Fruit fly (Drosophila melanogaster): ENCODE measurements around the gene NHP2.
A peak's percentile ranks its signal among the peaks of the same experiment; 100 is the strongest.

NHP2 gene

DNA sequence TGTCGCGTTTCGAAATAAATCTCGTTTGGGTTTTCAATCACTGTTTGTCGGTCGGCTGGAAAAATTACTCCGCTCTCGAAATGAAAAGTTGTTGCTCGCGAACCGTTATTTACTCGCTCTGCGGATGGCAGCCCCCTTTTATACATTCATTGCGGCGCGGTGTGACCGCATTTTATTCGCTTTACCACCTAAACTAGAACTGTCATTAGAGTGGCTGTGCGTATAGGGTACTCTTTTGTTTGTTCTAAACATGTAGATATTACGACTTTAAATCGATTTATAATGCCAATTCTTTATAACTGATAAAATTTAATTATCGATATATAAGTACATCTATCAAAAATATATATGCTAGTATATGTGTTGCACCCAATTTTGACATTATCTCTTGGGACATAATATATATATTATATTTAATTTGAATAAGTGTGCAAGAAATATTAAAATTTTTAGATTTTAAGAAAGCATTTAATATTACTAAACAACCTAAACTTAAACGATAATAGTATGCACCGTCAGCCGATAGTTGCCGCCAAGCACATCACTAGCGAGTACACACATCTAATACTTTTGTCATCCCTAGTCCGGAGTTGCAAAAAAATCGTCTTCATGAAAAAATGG lies 15.6 kb downstream of the NHP2 start, which contains the start of the genes bmm and Tdrd3 (continued):
- peak; percentile 31; the same call in 1 of the 3 replicates for TF ChIP-seq CG3726 (GFP tag; IDR thresholded peaks at IDR 0.05)
- TF ChIP-seq usp (GFP tag; optimal IDR thresholded peaks at IDR 0.05), result no peak
- TF ChIP-seq H15 (GFP tag; IDR thresholded peaks at IDR 0.05), result peak; percentile 79; the same call in 2 of the 3 replicates
- TF ChIP-seq Ptx1 (GFP tag; IDR thresholded peaks at IDR 0.05), result peak; percentile 64
- TF ChIP-seq CG10267 (tag; optimal IDR thresholded peaks at IDR 0.05), result peak; percentile 88
- TF ChIP-seq slou (GFP tag; optimal IDR thresholded peaks at IDR 0.05), result peak; percentile 73
- peak; percentile 63 for TF ChIP-seq Asciz (GFP tag; optimal IDR thresholded peaks at IDR 0.05)
- peak; percentile 78 for TF ChIP-seq CG11085 (GFP tag; IDR thresholded peaks at IDR 0.05)
- peak; percentile 58 for TF ChIP-seq vfl (GFP tag; optimal IDR thresholded peaks at IDR 0.05)
- TF ChIP-seq CG15269 (tag; optimal IDR thresholded peaks at IDR 0.05), result peak; percentile 85
- peak; percentile 75 for TF ChIP-seq HLH3B (GFP tag; IDR thresholded peaks at IDR 0.05)
- TF ChIP-seq CG5180 (GFP tag; optimal IDR thresholded peaks at IDR 0.05), result peak; percentile 45
- no peak for TF ChIP-seq CG14965 (GFP tag; optimal IDR thresholded peaks at IDR 0.05; ENCODE audit: borderline replicate concordance)
- TF ChIP-seq CG12219 (GFP tag; optimal IDR thresholded peaks at IDR 0.05), result no peak
- peak; percentile 79 for TF ChIP-seq CG3281 (GFP tag; optimal IDR thresholded peaks at IDR 0.05)
- TF ChIP-seq sug (tag; optimal IDR thresholded peaks at IDR 0.05), result peak; percentile 90
- peak; percentile 50 for TF ChIP-seq kay (GFP tag; optimal IDR thresholded peaks at IDR 0.05)
- TF ChIP-seq CG4730 (GFP tag; IDR thresholded peaks at IDR 0.05), result peak; percentile 50; the same call in 1 of the 2 replicates
- no peak for TF ChIP-seq gcm2 (GFP tag; optimal IDR thresholded peaks at IDR 0.05)
- peak; percentile 83 for TF ChIP-seq Sox102F (GFP tag; optimal IDR thresholded peaks at IDR 0.05)
- peak; percentile 30 for TF ChIP-seq CG6813 (GFP tag; optimal IDR thresholded peaks at IDR 0.05)
- peak; percentile 76 for TF ChIP-seq bbx (GFP tag; IDR thresholded peaks at IDR 0.05; ENCODE audit: partially characterized antibody)
- peak; percentile 65; the same call in 2 of the 3 replicates for TF ChIP-seq Mrtf (GFP tag; IDR thresholded peaks at IDR 0.05)
- TF ChIP-seq CG4820 (GFP tag; optimal IDR thresholded peaks at IDR 0.05), result peak; percentile 74
- TF ChIP-seq tio (GFP tag; optimal IDR thresholded peaks at IDR 0.05), result peak; percentile 71
- peak; percentile 40 for TF ChIP-seq disco-r (GFP tag; optimal IDR thresholded peaks at IDR 0.05)
- no peak for TF ChIP-seq Atf-2 (GFP tag; optimal IDR thresholded peaks at IDR 0.05)
- TF ChIP-seq phol (tag; optimal IDR thresholded peaks at IDR 0.05), result peak; percentile 89
- TF ChIP-seq CG6689 (GFP tag; IDR thresholded peaks at IDR 0.05), result peak; percentile 70
- TF ChIP-seq mld (GFP tag; IDR thresholded peaks at IDR 0.05; ENCODE audit: partially characterized antibody), result peak; percentile 71; the same call in 1 of the 3 replicates
- peak; percentile 32 for TF ChIP-seq schlank (tag; optimal IDR thresholded peaks at IDR 0.05)
- peak; percentile 93 for TF ChIP-seq Rfx (GFP tag; IDR thresholded peaks at IDR 0.05)
- peak; percentile 91 for TF ChIP-seq CG11456 (GFP tag; IDR thresholded peaks at IDR 0.05)
- TF ChIP-seq CG17385 (GFP tag; optimal IDR thresholded peaks at IDR 0.05), result peak; percentile 73
- TF ChIP-seq en (GFP tag; optimal IDR thresholded peaks at IDR 0.05), result no peak
- TF ChIP-seq tna (GFP tag; IDR thresholded peaks at IDR 0.05; ENCODE audit: partially characterized antibody), result peak; percentile 57
- TF ChIP-seq chif (GFP tag; optimal IDR thresholded peaks at IDR 0.05), result peak in 1 of 2 experiments; percentile 36
- peak; percentile 13 for TF ChIP-seq Hand (GFP tag; optimal IDR thresholded peaks at IDR 0.05)
- TF ChIP-seq CG8388 (GFP tag; optimal IDR thresholded peaks at IDR 0.05), result peak; percentile 70
- TF ChIP-seq CG1024 (GFP tag; IDR thresholded peaks at IDR 0.05), result peak; percentile 39; the same call in 1 of the 2 replicates
- TF ChIP-seq row (GFP tag; IDR thresholded peaks at IDR 0.05), result peak; percentile 97
- TF ChIP-seq CG14710 (tag; optimal IDR thresholded peaks at IDR 0.05), result peak; percentile 95
- peak; percentile 79 for TF ChIP-seq CG32772 (GFP tag; IDR thresholded peaks at IDR 0.05)
- TF ChIP-seq emc (GFP tag; optimal IDR thresholded peaks at IDR 0.05), result no peak
- no peak for TF ChIP-seq z (GFP tag; IDR thresholded peaks at IDR 0.05)
- TF ChIP-seq Ets97D (GFP tag; optimal IDR thresholded peaks at IDR 0.05), result peak; percentile 21
- TF ChIP-seq pnt (GFP tag; optimal IDR thresholded peaks at IDR 0.05), result peak; percentile 42
- peak; percentile 67 for TF ChIP-seq salm (tag; optimal IDR thresholded peaks at IDR 0.05)
- no peak for TF ChIP-seq CG12071 (GFP tag; optimal IDR thresholded peaks at IDR 0.05)
- TF ChIP-seq CG2116 (GFP tag; optimal IDR thresholded peaks at IDR 0.05), result peak; percentile 81

All from whole organism, embryonic.